Fruit fly (Drosophila melanogaster): ENCODE results near the gene Mi-2.

DNA sequence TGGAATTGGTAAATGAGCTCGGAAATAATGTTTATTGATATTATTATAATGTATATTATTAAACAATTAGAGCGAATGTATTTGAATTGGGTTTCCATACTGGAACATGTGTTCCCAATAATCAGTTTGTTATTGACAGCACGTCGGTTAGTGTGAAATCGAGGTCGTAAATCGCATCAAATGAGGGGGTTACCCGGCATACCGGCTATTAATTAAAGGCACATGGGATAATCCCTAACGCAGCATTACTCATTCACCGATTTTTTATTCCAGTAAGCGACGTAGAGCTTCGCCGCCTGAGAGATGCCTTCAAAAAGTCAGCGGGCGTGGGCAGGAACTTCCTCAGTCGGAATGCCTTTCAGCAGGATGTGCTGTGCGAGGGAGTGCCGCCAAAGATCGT, 36.5 kb downstream of the Mi-2 start:
- TF ChIP-seq insv (optimal IDR thresholded peaks at IDR 0.05) (no peak), Sin3A (optimal IDR thresholded peaks at IDR 0.05) (no peak), psq (optimal IDR thresholded peaks at IDR 0.05) (no peak), h (optimal IDR thresholded peaks at IDR 0.05) (no peak), ttk (optimal IDR thresholded peaks at IDR 0.05) (no peak), Myc (optimal IDR thresholded peaks at IDR 0.05) (no peak)
